Worm (Caenorhabditis elegans) whole organism, L2 larva: ENCODE data around the gene rpl-42.

Experiments used
- ceh-82 ChIP-seq: fragments of 150-350 bp; optimal IDR thresholded peaks from 2 replicates; lab custom pipeline; 2014; ENCODE audit warnings: missing biosample characterization, missing genetic modification characterization
- nhr-11 ChIP-seq: fragments of 150-350 bp; optimal IDR thresholded peaks from 2 replicates; lab custom pipeline; 2014; ENCODE audit warnings: missing biosample characterization, missing genetic modification characterization
- skn-1 ChIP-seq: sonication (generic microtip); optimal IDR thresholded peaks from 2 replicates; lab custom pipeline; 2017; ENCODE audit warnings: missing biosample characterization, missing genetic modification characterization

DNA sequence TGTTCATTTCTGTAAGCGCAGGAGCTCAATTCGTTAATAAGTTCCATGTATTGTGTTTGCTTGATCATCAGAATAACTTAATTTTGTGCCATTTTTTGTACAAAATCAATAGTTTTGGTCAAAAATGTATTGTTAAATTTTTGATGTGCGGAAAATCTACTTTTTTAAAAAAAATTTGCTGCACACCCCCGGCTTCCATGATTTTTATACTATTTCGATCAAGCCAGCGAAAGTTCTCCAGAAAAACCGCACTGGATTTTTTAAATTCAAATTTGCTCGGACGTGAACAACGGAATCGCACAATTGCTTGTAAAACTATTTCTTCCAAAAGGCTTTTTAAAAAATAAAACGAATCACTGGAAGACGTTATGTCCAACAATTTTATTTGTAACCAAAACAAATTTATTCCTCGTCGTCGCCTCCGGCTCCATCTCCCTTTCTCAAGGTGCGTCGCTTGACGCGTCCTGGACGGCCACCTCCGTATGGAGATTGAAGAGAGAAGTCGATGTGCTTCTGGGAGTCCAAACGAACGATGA is 32.6 kb downstream of the rpl-42 start:
- TF ChIP-seq nhr-11: no peak
- no peak for TF ChIP-seq skn-1 (tag; lab: Kevin White, UChicago)
- no peak for TF ChIP-seq ceh-82
